Worm (Caenorhabditis elegans) whole organism, late embryonic: ENCODE measurements around the gene F17E9.3.

Experiments
- ceh-14 ChIP-seq: sonication (generic microtip); optimal IDR thresholded peaks from 2 replicates; lab custom pipeline; 2016; ENCODE audit warnings: missing genotype, missing genetic modification characterization, missing compliant biosample characterization
- npax-4 ChIP-seq: sonication (generic microtip); optimal IDR thresholded peaks from 2 replicates; lab custom pipeline; 2016; ENCODE audit warnings: missing genetic modification characterization, missing compliant biosample characterization
- pag-3 ChIP-seq: sonication (generic microtip); optimal IDR thresholded peaks from 2 replicates; lab custom pipeline; 2016; ENCODE audit warnings: missing compliant biosample characterization, missing genetic modification characterization, borderline replicate concordance
- ref-2 ChIP-seq: sonication (generic microtip); optimal IDR thresholded peaks from 2 replicates; lab custom pipeline; 2016; ENCODE audit warnings: missing genetic modification characterization, missing compliant biosample characterization

ce11 chrIV:8325667-8326066 lies 29.0 kb upstream of the F17E9.3 start, which contains the start of gene F35H10.3:
- TF ChIP-seq pag-3 (tag; lab: Kevin White, UChicago) (no peak), ref-2 (tag; lab: Kevin White, UChicago) (no peak), npax-4 (tag; lab: Kevin White, UChicago) (no peak), ceh-14 (tag; lab: Kevin White, UChicago) (no peak)
